Fruit fly (Drosophila melanogaster) whole organism, embryonic: ENCODE data around the gene Mst77F.
A peak's percentile ranks its signal among the peaks of the same experiment; 100 is the strongest.

Source experiments
- ATbp ChIP-seq: fragments of 200-800 bp; sonication (Bioruptor generic); optimal IDR thresholded peaks from 2 replicates; lab custom pipeline; 2017; ENCODE audit warnings: missing biosample characterization, mild to moderate bottlenecking, missing genetic modification characterization, missing genetic modification reagents
- Adf1 ChIP-seq: fragments of 200-800 bp; sonication (Bioruptor generic); IDR thresholded peaks from 2 replicates; pipeline ENCODE4 v1.3.6; 2022; ENCODE audit warnings: missing biosample characterization, missing genetic modification characterization
- Blimp-1 ChIP-seq: fragments of 200-800 bp; sonication (Bioruptor generic); optimal IDR thresholded peaks from 3 replicates; lab custom pipeline; 2018; ENCODE audit warnings: missing biosample characterization, missing genetic modification characterization, mild to moderate bottlenecking, moderate library complexity, missing genetic modification reagents
- CG1024 ChIP-seq: fragments of 200-800 bp; sonication (Bioruptor generic); IDR thresholded peaks from 2 replicates; pipeline ENCODE4 v1.3.6; 2022; ENCODE audit warnings: missing biosample characterization, missing genetic modification characterization
- CG12071 ChIP-seq: fragments of 200-800 bp; sonication (Bioruptor generic); optimal IDR thresholded peaks from 3 replicates; lab custom pipeline; 2018; ENCODE audit warnings: missing biosample characterization, mild to moderate bottlenecking, missing genetic modification characterization
- CG13624 ChIP-seq: fragments of 200-800 bp; sonication (Bioruptor generic); optimal IDR thresholded peaks from 2 replicates; lab custom pipeline; 2016; ENCODE audit warnings: missing biosample characterization, missing genetic modification characterization
- CG15696 ChIP-seq: fragments of 200-800 bp; sonication (Bioruptor generic); optimal IDR thresholded peaks from 2 replicates; lab custom pipeline; 2019; ENCODE audit warnings: missing biosample characterization, mild to moderate bottlenecking, missing genetic modification characterization, moderate library complexity
- CG16813 ChIP-seq: fragments of 200-800 bp; sonication (Bioruptor generic); IDR thresholded peaks from 3 replicates; pipeline ENCODE4 v1.3.6; 2022; ENCODE audit warnings: missing biosample characterization, missing genetic modification characterization; ENCODE audit not compliant: partially characterized antibody
- CG1792 ChIP-seq: fragments of 200-800 bp; sonication (Bioruptor generic); optimal IDR thresholded peaks from 2 replicates; lab custom pipeline; 2016; ENCODE audit warnings: missing biosample characterization, missing genetic modification characterization
- CG2120 ChIP-seq: fragments of 200-800 bp; sonication (Bioruptor generic); optimal IDR thresholded peaks from 3 replicates; lab custom pipeline; 2016; ENCODE audit warnings: missing biosample characterization, missing genetic modification characterization
- CG34224 ChIP-seq: fragments of 200-800 bp; sonication (Bioruptor generic); IDR thresholded peaks from 3 replicates; pipeline ENCODE4 v1.3.6; 2022; ENCODE audit warnings: missing biosample characterization, missing genetic modification characterization; ENCODE audit not compliant: partially characterized antibody
- CG4360 ChIP-seq: fragments of 200-800 bp; sonication (Bioruptor generic); IDR thresholded peaks from 2 replicates; pipeline ENCODE4 v1.3.6; 2022; ENCODE audit warnings: missing biosample characterization, missing genetic modification characterization
- CG4820 ChIP-seq: fragments of 200-800 bp; sonication (Bioruptor generic); optimal IDR thresholded peaks from 3 replicates; lab custom pipeline; 2016; ENCODE audit warnings: missing biosample characterization, missing genetic modification characterization
- CG8359 ChIP-seq: fragments of 200-800 bp; sonication (Bioruptor generic); optimal IDR thresholded peaks from 2 replicates; lab custom pipeline; 2017; ENCODE audit warnings: missing biosample characterization, mild to moderate bottlenecking, missing genetic modification characterization, borderline replicate concordance
- CG8765 ChIP-seq: fragments of 200-800 bp; sonication (Bioruptor generic); IDR thresholded peaks from 2 replicates; pipeline ENCODE4 v1.3.6; 2022; ENCODE audit warnings: missing biosample characterization, missing genetic modification characterization
- CG9215 ChIP-seq: fragments of 200-800 bp; sonication (Bioruptor generic); IDR thresholded peaks from 2 replicates; pipeline ENCODE4 v1.3.6; 2022; ENCODE audit warnings: missing biosample characterization, missing genetic modification characterization
- Dll ChIP-seq: fragments of 200-800 bp; sonication (Bioruptor generic); IDR thresholded peaks from 4 replicates; pipeline ENCODE4 v1.3.6; 2022; ENCODE audit warnings: missing biosample characterization, missing genetic modification characterization; ENCODE audit not compliant: partially characterized antibody
- Drgx ChIP-seq: fragments of 200-800 bp; sonication (Bioruptor generic); IDR thresholded peaks from 2 replicates; pipeline ENCODE4 v1.3.6; 2022; ENCODE audit warnings: missing biosample characterization, missing genetic modification characterization
- ERR ChIP-seq: fragments of 200-800 bp; sonication (Bioruptor generic); optimal IDR thresholded peaks from 2 replicates; lab custom pipeline; 2016; ENCODE audit warnings: missing biosample characterization, missing genetic modification characterization
- H15 ChIP-seq: fragments of 200-800 bp; sonication (Bioruptor generic); IDR thresholded peaks from 3 replicates; pipeline ENCODE4 v1.3.6; 2022; ENCODE audit warnings: missing biosample characterization, missing genetic modification characterization
- Lhr ChIP-seq: fragments of 200-800 bp; sonication (Bioruptor generic); optimal IDR thresholded peaks from 3 replicates; lab custom pipeline; 2017; ENCODE audit warnings: mild to moderate bottlenecking, missing biosample characterization, missing genetic modification reagents, missing genetic modification characterization
- Rx ChIP-seq: fragments of 200-800 bp; sonication (Bioruptor generic); IDR thresholded peaks from 2 replicates; pipeline ENCODE4 v1.3.6; 2022; ENCODE audit warnings: missing biosample characterization, missing genetic modification characterization
- Sin3A ChIP-seq: fragments of >200 bp; optimal IDR thresholded peaks from 2 replicates; lab custom pipeline; 2018
- Taf1 ChIP-seq: fragments of 200-800 bp; sonication (Bioruptor generic); IDR thresholded peaks from 2 replicates; pipeline ENCODE4 v1.3.6; 2022; ENCODE audit warnings: missing biosample characterization, missing genetic modification characterization
- ase ChIP-seq: fragments of 200-800 bp; sonication (Bioruptor generic); IDR thresholded peaks from 3 replicates; pipeline ENCODE4 v1.3.6; 2022; ENCODE audit warnings: missing biosample characterization, missing genetic modification characterization
- ash1 ChIP-seq: fragments of 200-800 bp; sonication (Bioruptor generic); optimal IDR thresholded peaks from 2 replicates; lab custom pipeline; 2018; ENCODE audit warnings: missing biosample characterization, mild to moderate bottlenecking, missing genetic modification characterization
- cas ChIP-seq: fragments of 200-800 bp; sonication (Bioruptor generic); IDR thresholded peaks from 2 replicates; pipeline ENCODE4 v1.3.6; 2022; ENCODE audit warnings: missing biosample characterization, missing genetic modification characterization
- chinmo ChIP-seq: fragments of 200-800 bp; sonication (Bioruptor generic); IDR thresholded peaks from 4 replicates; pipeline ENCODE4 v1.3.6; 2022; ENCODE audit warnings: missing biosample characterization, missing genetic modification characterization; ENCODE audit not compliant: partially characterized antibody
- da ChIP-seq: fragments of 200-800 bp; sonication (Bioruptor generic); optimal IDR thresholded peaks from 2 replicates; lab custom pipeline; 2016; ENCODE audit warnings: missing biosample characterization, missing genetic modification characterization
- emc ChIP-seq: fragments of 200-800 bp; sonication (Bioruptor generic); optimal IDR thresholded peaks from 2 replicates; lab custom pipeline; 2016; ENCODE audit warnings: missing biosample characterization, missing genetic modification characterization
- fd96Cb ChIP-seq: fragments of 200-800 bp; sonication (Bioruptor generic); optimal IDR thresholded peaks from 2 replicates; lab custom pipeline; 2018; ENCODE audit warnings: missing biosample characterization, mild to moderate bottlenecking, missing genetic modification characterization, moderate library complexity
- ham ChIP-seq: fragments of 200-800 bp; sonication (Bioruptor generic); IDR thresholded peaks from 2 replicates; pipeline ENCODE4 v1.3.6; 2022; ENCODE audit warnings: missing biosample characterization, missing genetic modification characterization
- hbn ChIP-seq: fragments of 200-800 bp; sonication (Bioruptor generic); IDR thresholded peaks from 2 replicates; pipeline ENCODE4 v1.3.6; 2022; ENCODE audit warnings: missing biosample characterization, missing genetic modification characterization; ENCODE audit not compliant: partially characterized antibody
- jumu ChIP-seq: fragments of 200-800 bp; sonication (Bioruptor generic); optimal IDR thresholded peaks from 3 replicates; lab custom pipeline; 2016; ENCODE audit warnings: missing biosample characterization, missing genetic modification characterization
- kah ChIP-seq: fragments of 200-800 bp; sonication (Bioruptor generic); optimal IDR thresholded peaks from 2 replicates; lab custom pipeline; 2018; ENCODE audit warnings: missing biosample characterization, mild to moderate bottlenecking, missing genetic modification characterization
- klu ChIP-seq: fragments of 200-800 bp; sonication (Bioruptor generic); IDR thresholded peaks from 2 replicates; pipeline ENCODE4 v1.3.6; 2022; ENCODE audit warnings: missing biosample characterization, missing genetic modification characterization
- lbe ChIP-seq: fragments of 200-800 bp; sonication (Bioruptor generic); optimal IDR thresholded peaks from 2 replicates; lab custom pipeline; 2016; ENCODE audit warnings: missing biosample characterization, mild to moderate bottlenecking, missing genetic modification characterization
- lmd ChIP-seq: fragments of 200-800 bp; sonication (Bioruptor generic); IDR thresholded peaks from 2 replicates; pipeline ENCODE4 v1.3.6; 2022; ENCODE audit warnings: missing biosample characterization, missing genetic modification characterization
- pan ChIP-seq, 4 experiments: fragments of >200 bp in 3 of 4; fragments of 200-800 bp in 1 of 4; sonication (Bioruptor generic) in 1 of 4; optimal IDR thresholded peaks in 3 of 4; IDR thresholded peaks in 1 of 4; 2 replicates each; pipeline versions ENCODE4 v1.3.6 to Lab custom; 2017 to 2022; ENCODE audit warnings: missing biosample characterization in 2 of 4, missing genetic modification characterization in 2 of 4, mixed read lengths in 1 of 4
- phol ChIP-seq: fragments of 200-800 bp; sonication (Bioruptor generic); optimal IDR thresholded peaks from 3 replicates; lab custom pipeline; 2018; ENCODE audit warnings: missing biosample characterization, mild to moderate bottlenecking, missing genetic modification characterization, moderate library complexity
- psq ChIP-seq: fragments of 200-800 bp; sonication (Bioruptor generic); optimal IDR thresholded peaks from 2 replicates; lab custom pipeline; 2017; ENCODE audit warnings: missing biosample characterization, missing genetic modification characterization
- slbo ChIP-seq: fragments of 200-800 bp; sonication (Bioruptor generic); IDR thresholded peaks from 2 replicates; pipeline ENCODE4 v1.3.6; 2022; ENCODE audit warnings: missing biosample characterization, missing genetic modification characterization
- tin ChIP-seq: fragments of 200-800 bp; sonication (Bioruptor generic); optimal IDR thresholded peaks from 3 replicates; lab custom pipeline; 2016; ENCODE audit warnings: missing biosample characterization, missing genetic modification characterization
- tna ChIP-seq: fragments of 200-800 bp; sonication (Bioruptor generic); IDR thresholded peaks from 2 replicates; pipeline ENCODE4 v1.3.6; 2022; ENCODE audit warnings: missing biosample characterization, missing genetic modification characterization; ENCODE audit not compliant: partially characterized antibody
- trem ChIP-seq: fragments of 200-800 bp; optimal IDR thresholded peaks from 3 replicates; lab custom pipeline; 2019; ENCODE audit warnings: missing biosample characterization, mild to moderate bottlenecking, missing genetic modification characterization, moderate library complexity
- tup ChIP-seq: fragments of 200-800 bp; sonication (Bioruptor generic); optimal IDR thresholded peaks from 2 replicates; lab custom pipeline; 2016; ENCODE audit warnings: missing biosample characterization, mild to moderate bottlenecking, missing genetic modification characterization, moderate library complexity
- z ChIP-seq: fragments of 200-800 bp; sonication (Bioruptor generic); IDR thresholded peaks from 3 replicates; pipeline ENCODE4 v1.3.6; 2022; ENCODE audit warnings: missing biosample characterization, missing genetic modification characterization
- zen ChIP-seq: fragments of 200-800 bp; sonication (Bioruptor generic); optimal IDR thresholded peaks from 3 replicates; lab custom pipeline; 2018; ENCODE audit warnings: missing biosample characterization, mild to moderate bottlenecking, missing genetic modification characterization, moderate library complexity

The Mst77F gene

dm6 chr3L:20771001-20771890, 46.6 kb downstream of the Mst77F start, which contains the start of the genes CG4042 and Pitslre (continued):
- TF ChIP-seq chinmo (GFP tag; lab: Robert Waterston, UW) (0 out of 4 replicates have a peak, but pooled peaks have one; percentile 15), lbe (GFP tag; lab: Kevin White, UChicago) (peak; percentile 69), ATbp (GFP tag; lab: Kevin White, UChicago) (no peak), tin (GFP tag; lab: Kevin White, UChicago) (peak; percentile 63), CG34224 (GFP tag; lab: Robert Waterston, UW) (peak; percentile 70; the same call in 2 of the 3 replicates), CG13624 (GFP tag; lab: Kevin White, UChicago) (no peak), da (no peak), zen (tag; lab: Kevin White, UChicago) (no peak), klu (GFP tag; lab: Robert Waterston, UW) (no peak), pan (optimal IDR thresholded peaks at IDR 0.05; lab: Kevin White, UChicago) (no peak), pan (GFP tag; optimal IDR thresholded peaks at IDR 0.05 in 1 of 2, IDR thresholded peaks at IDR 0.05 in 1 of 2) (no peak), CG2120 (GFP tag; lab: Kevin White, UChicago) (peak; percentile 66), slbo (GFP tag; lab: Robert Waterston, UW) (peak; percentile 44), lmd (GFP tag; lab: Robert Waterston, UW) (0 out of 2 replicates have a peak, but pooled peaks have one; percentile 17), Blimp-1 (GFP tag; lab: Kevin White, UChicago) (peak; percentile 21), CG1792 (GFP tag; lab: Kevin White, UChicago) (no peak), Taf1 (GFP tag; lab: Robert Waterston, UW) (no peak), kah (GFP tag; lab: Kevin White, UChicago) (no peak), CG16813 (peak; percentile 74; the same call in 2 of the 3 replicates), tna (GFP tag; lab: Robert Waterston, UW) (no peak), CG8359 (GFP tag; lab: Kevin White, UChicago) (no peak), z (GFP tag; lab: Robert Waterston, UW) (no peak), phol (tag; lab: Kevin White, UChicago) (peak; percentile 99), CG4360 (GFP tag; lab: Robert Waterston, UW) (no peak), psq (GFP tag; lab: Kevin White, UChicago) (peak; percentile 5), CG9215 (GFP tag; lab: Robert Waterston, UW) (peak; percentile 41), CG12071 (no peak), Dll (peak; percentile 90), emc (GFP tag; lab: Kevin White, UChicago) (no peak), tup (no peak), CG4820 (peak; percentile 37), trem (tag; lab: Kevin White, UChicago) (peak; percentile 97), ERR (GFP tag; lab: Kevin White, UChicago) (no peak), Rx (no peak), fd96Cb (tag; lab: Kevin White, UChicago) (no peak), jumu (GFP tag; lab: Kevin White, UChicago) (no peak), ham (GFP tag; lab: Robert Waterston, UW) (no peak), Drgx (no peak), ase (GFP tag; lab: Robert Waterston, UW) (0 out of 3 replicates have a peak, but pooled peaks have one; percentile 14), H15 (GFP tag; lab: Robert Waterston, UW) (no peak), Lhr (GFP tag; lab: Kevin White, UChicago) (no peak), ash1 (no peak), Sin3A (lab: Kevin White, UChicago) (peak; percentile 52), CG8765 (GFP tag; lab: Robert Waterston, UW) (no peak), Adf1 (GFP tag; lab: Robert Waterston, UW) (peak; percentile 28; the same call in 1 of the 2 replicates), cas (GFP tag; lab: Robert Waterston, UW) (no peak), CG15696 (tag; lab: Kevin White, UChicago) (no peak), CG1024 (GFP tag; lab: Robert Waterston, UW) (no peak), hbn (peak; percentile 71)
